Worm (Caenorhabditis elegans) whole organism, early embryonic: ENCODE results near the gene ugt-17.

Source experiments
- B0310.2 ChIP-seq: sonication (generic microtip); optimal IDR thresholded peaks from 2 replicates; lab custom pipeline; 2016; ENCODE audit warnings: mild to moderate bottlenecking, missing genetic modification characterization, missing compliant biosample characterization
- aly-1 ChIP-seq: sonication (generic microtip); optimal IDR thresholded peaks from 2 replicates; lab custom pipeline; 2016; ENCODE audit warnings: missing genetic modification characterization, missing compliant biosample characterization
- ama-1 ChIP-seq: fragments of 150-350 bp; optimal IDR thresholded peaks from 2 replicates; lab custom pipeline; 2014
- ceh-13 ChIP-seq: fragments of 200-800 bp; sonication (Bioruptor generic); optimal IDR thresholded peaks from 2 replicates; lab custom pipeline; 2018; ENCODE audit warnings: mild to moderate bottlenecking, missing genetic modification characterization, missing compliant biosample characterization
- hmbx-1 ChIP-seq: sonication (generic microtip); optimal IDR thresholded peaks from 2 replicates; lab custom pipeline; 2016; ENCODE audit warnings: mild to moderate bottlenecking, missing genetic modification characterization, missing compliant biosample characterization
- pes-1 ChIP-seq: fragments of 200-800 bp; sonication (Bioruptor generic); IDR thresholded peaks from 2 replicates; pipeline ENCODE4 v1.3.6; 2022; ENCODE audit warnings: missing genetic modification reagents, missing genetic modification characterization, missing compliant biosample characterization
- sea-1 ChIP-seq: fragments of 200-800 bp; sonication (Bioruptor generic); conservative IDR thresholded peaks from 2 replicates; pipeline ENCODE4 v1.3.6; 2022; ENCODE audit warnings: missing genetic modification characterization, missing compliant biosample characterization
- tbx-11 ChIP-seq: fragments of 200-800 bp; sonication (Bioruptor generic); IDR thresholded peaks from 2 replicates; pipeline ENCODE4 v1.3.6; 2022; ENCODE audit warnings: missing genetic modification characterization, missing compliant biosample characterization
- tra-4 ChIP-seq: sonication (generic microtip); optimal IDR thresholded peaks from 2 replicates; lab custom pipeline; 2017; ENCODE audit warnings: missing genetic modification characterization, missing compliant biosample characterization

- TF ChIP-seq tra-4, result no peak
- no peak for TF ChIP-seq ama-1 (lab: Kevin White, UChicago)
- no peak for TF ChIP-seq ceh-13 (GFP tag; lab: Kevin White, UChicago)
- no peak for TF ChIP-seq tbx-11 (GFP tag; lab: Robert Waterston, UW)
- no peak for TF ChIP-seq sea-1 (GFP tag; lab: Robert Waterston, UW)
- TF ChIP-seq B0310.2 (tag; lab: Kevin White, UChicago), result no peak
- no peak for TF ChIP-seq aly-1 (tag; lab: Kevin White, UChicago)
- TF ChIP-seq hmbx-1, result no peak
- no peak for TF ChIP-seq pes-1 (GFP tag; lab: Robert Waterston, UW)
These were observed 648 bp upstream of the ugt-17 start, which contains the start of gene C08B6.2 for ce11 chrV:10105412-10105811.
